Fruit fly (Drosophila melanogaster) whole organism, embryonic: Measurements from ENCODE around the gene Alg2.

Source experiments
- Antp ChIP-seq: fragments of 200-800 bp; sonication (Bioruptor generic); optimal IDR thresholded peaks from 3 replicates; lab custom pipeline; 2016; ENCODE audit warnings: missing biosample characterization, missing genetic modification characterization
- Asciz ChIP-seq: fragments of 200-800 bp; sonication (Bioruptor generic); optimal IDR thresholded peaks from 2 replicates; lab custom pipeline; 2017; ENCODE audit warnings: missing biosample characterization, mild to moderate bottlenecking, missing genetic modification characterization, missing genetic modification reagents
- B-H1 ChIP-seq: fragments of 200-800 bp; sonication (Bioruptor generic); IDR thresholded peaks from 3 replicates; pipeline ENCODE4 v1.3.6; 2022; ENCODE audit warnings: missing biosample characterization, missing genetic modification characterization
- Blimp-1 ChIP-seq: fragments of 200-800 bp; sonication (Bioruptor generic); optimal IDR thresholded peaks from 3 replicates; lab custom pipeline; 2018; ENCODE audit warnings: missing biosample characterization, missing genetic modification characterization, mild to moderate bottlenecking, moderate library complexity, missing genetic modification reagents
- Bteb2 ChIP-seq: fragments of 200-800 bp; sonication (Bioruptor generic); optimal IDR thresholded peaks from 2 replicates; lab custom pipeline; 2016; ENCODE audit warnings: missing biosample characterization, missing genetic modification characterization
- CG10321 ChIP-seq: fragments of 200-800 bp; sonication (Bioruptor generic); IDR thresholded peaks from 2 replicates; pipeline ENCODE4 v1.3.6; 2022; ENCODE audit warnings: missing biosample characterization, missing genetic modification characterization
- CG10959 ChIP-seq: fragments of 200-800 bp; sonication (Bioruptor generic); IDR thresholded peaks from 2 replicates; pipeline ENCODE4 v1.3.6; 2022; ENCODE audit warnings: missing biosample characterization, missing genetic modification characterization
- CG10979 ChIP-seq: fragments of 200-800 bp; sonication (Bioruptor generic); optimal IDR thresholded peaks from 2 replicates; lab custom pipeline; 2018; ENCODE audit warnings: missing biosample characterization, mild to moderate bottlenecking, missing genetic modification characterization, moderate library complexity
- CG11247 ChIP-seq: fragments of 200-800 bp; sonication (Bioruptor generic); IDR thresholded peaks from 2 replicates; pipeline ENCODE4 v1.3.6; 2022; ENCODE audit warnings: missing biosample characterization, missing genetic modification characterization
- CG12769 ChIP-seq: fragments of 200-800 bp; sonication (Bioruptor generic); optimal IDR thresholded peaks from 2 replicates; lab custom pipeline; 2019; ENCODE audit warnings: missing biosample characterization, mild to moderate bottlenecking, missing genetic modification characterization, moderate library complexity
- CG1529 ChIP-seq: fragments of 200-800 bp; sonication (Bioruptor generic); optimal IDR thresholded peaks from 3 replicates; lab custom pipeline; 2018; ENCODE audit warnings: missing biosample characterization, missing genetic modification characterization
- CG1647 ChIP-seq: fragments of 200-800 bp; sonication (Bioruptor generic); optimal IDR thresholded peaks from 3 replicates; lab custom pipeline; 2016; ENCODE audit warnings: missing biosample characterization, missing genetic modification characterization
- CG17359 ChIP-seq: fragments of 200-800 bp; sonication (Bioruptor generic); optimal IDR thresholded peaks from 3 replicates; lab custom pipeline; 2018; ENCODE audit warnings: missing biosample characterization, mild to moderate bottlenecking, missing genetic modification characterization, moderate library complexity
- CG17568 ChIP-seq: fragments of 200-800 bp; sonication (Bioruptor generic); optimal IDR thresholded peaks from 2 replicates; lab custom pipeline; 2018; ENCODE audit warnings: missing biosample characterization, mild to moderate bottlenecking, missing genetic modification characterization, moderate library complexity
- CG18476 ChIP-seq: fragments of 200-800 bp; sonication (Bioruptor generic); optimal IDR thresholded peaks from 2 replicates; lab custom pipeline; 2016; ENCODE audit warnings: missing biosample characterization, mild to moderate bottlenecking, missing genetic modification characterization
- CG2129 ChIP-seq: fragments of 200-800 bp; sonication (Bioruptor generic); IDR thresholded peaks from 2 replicates; pipeline ENCODE4 v1.3.6; 2022; ENCODE audit warnings: missing biosample characterization, missing genetic modification characterization; ENCODE audit not compliant: partially characterized antibody
- CG2199 ChIP-seq: fragments of 200-800 bp; sonication (Bioruptor generic); IDR thresholded peaks from 3 replicates; pipeline ENCODE4 v1.3.6; 2022; ENCODE audit warnings: missing biosample characterization, missing genetic modification characterization
- CG32772 ChIP-seq: fragments of 200-800 bp; sonication (Bioruptor generic); IDR thresholded peaks from 2 replicates; pipeline ENCODE4 v1.3.6; 2022; ENCODE audit warnings: missing biosample characterization, missing genetic modification characterization
- CG6689 ChIP-seq: fragments of 200-800 bp; sonication (Bioruptor generic); IDR thresholded peaks from 2 replicates; pipeline ENCODE4 v1.3.6; 2022; ENCODE audit warnings: missing biosample characterization, missing genetic modification characterization
- CG7556 ChIP-seq: fragments of 200-800 bp; sonication (Bioruptor generic); optimal IDR thresholded peaks from 2 replicates; lab custom pipeline; 2017; ENCODE audit warnings: missing biosample characterization, mild to moderate bottlenecking, missing genetic modification characterization
- CG7987 ChIP-seq: fragments of 200-800 bp; sonication (Bioruptor generic); optimal IDR thresholded peaks from 2 replicates; lab custom pipeline; 2018; ENCODE audit warnings: missing biosample characterization, mild to moderate bottlenecking, missing genetic modification characterization, moderate library complexity
- D ChIP-seq, 2 experiments: fragments of 200-800 bp in 1 of 2; fragments of >200 bp in 1 of 2; sonication (Bioruptor generic) in 1 of 2; optimal IDR thresholded peaks; 2 replicates in 1 of 2; 3 replicates in 1 of 2; lab custom pipeline; 2017; ENCODE audit warnings: mild to moderate bottlenecking in 1 of 2, missing biosample characterization in 1 of 2, missing genetic modification characterization in 1 of 2, missing genetic modification reagents in 1 of 2
- Dad ChIP-seq: fragments of 200-800 bp; sonication (Bioruptor generic); optimal IDR thresholded peaks from 3 replicates; lab custom pipeline; 2016; ENCODE audit warnings: missing biosample characterization, missing genetic modification characterization
- E2f2 ChIP-seq: fragments of 200-800 bp; sonication (Bioruptor generic); IDR thresholded peaks from 2 replicates; pipeline ENCODE4 v1.3.6; 2022; ENCODE audit warnings: missing biosample characterization, missing genetic modification characterization
- Gug ChIP-seq: fragments of 200-800 bp; sonication (Bioruptor generic); IDR thresholded peaks from 4 replicates; pipeline ENCODE4 v1.3.6; 2022; ENCODE audit warnings: missing biosample characterization, missing genetic modification characterization
- Hsf ChIP-seq: fragments of 200-800 bp; sonication (Bioruptor generic); optimal IDR thresholded peaks from 3 replicates; lab custom pipeline; 2016; ENCODE audit warnings: missing biosample characterization, missing genetic modification characterization
- Mad ChIP-seq: fragments of 200-800 bp; sonication (Bioruptor generic); optimal IDR thresholded peaks from 2 replicates; lab custom pipeline; 2016; ENCODE audit warnings: missing biosample characterization, missing genetic modification characterization
- Sry-δ ChIP-seq: fragments of 200-800 bp; sonication (Bioruptor generic); optimal IDR thresholded peaks from 2 replicates; lab custom pipeline; 2016; ENCODE audit warnings: missing biosample characterization, missing genetic modification characterization
- abd-A ChIP-seq: fragments of 200-800 bp; sonication (Bioruptor generic); optimal IDR thresholded peaks from 3 replicates; lab custom pipeline; 2019; ENCODE audit warnings: missing biosample characterization, mild to moderate bottlenecking, missing genetic modification characterization, moderate library complexity
- ac ChIP-seq: fragments of 200-800 bp; sonication (Bioruptor generic); optimal IDR thresholded peaks from 3 replicates; lab custom pipeline; 2017; ENCODE audit warnings: missing biosample characterization, mild to moderate bottlenecking, missing genetic modification characterization
- ara ChIP-seq: fragments of 200-800 bp; sonication (Bioruptor generic); IDR thresholded peaks from 2 replicates; pipeline ENCODE4 v1.3.6; 2022; ENCODE audit warnings: missing biosample characterization, missing genetic modification characterization
- bbx ChIP-seq: fragments of 200-800 bp; sonication (Bioruptor generic); IDR thresholded peaks from 2 replicates; pipeline ENCODE4 v1.3.6; 2022; ENCODE audit warnings: missing biosample characterization, missing genetic modification characterization; ENCODE audit not compliant: partially characterized antibody
- br ChIP-seq: fragments of >200 bp; optimal IDR thresholded peaks from 2 replicates; lab custom pipeline; 2017
- bsh ChIP-seq, 2 experiments: fragments of 200-800 bp; sonication (Bioruptor generic); optimal IDR thresholded peaks; 2 replicates each; lab custom pipeline; 2017 to 2018; ENCODE audit warnings: mild to moderate bottlenecking in 2 of 2, missing biosample characterization in 2 of 2, missing genetic modification characterization in 2 of 2, moderate library complexity in 1 of 2
- btn ChIP-seq: fragments of 200-800 bp; sonication (Bioruptor generic); optimal IDR thresholded peaks from 2 replicates; lab custom pipeline; 2016; ENCODE audit warnings: missing biosample characterization, missing genetic modification characterization
- caup ChIP-seq: fragments of 200-800 bp; sonication (Bioruptor generic); optimal IDR thresholded peaks from 3 replicates; lab custom pipeline; 2017; ENCODE audit warnings: missing biosample characterization, mild to moderate bottlenecking, missing genetic modification characterization, moderate library complexity; ENCODE audit not compliant: severe bottlenecking
- dm ChIP-seq: fragments of 200-800 bp; sonication (Bioruptor generic); optimal IDR thresholded peaks from 3 replicates; lab custom pipeline; 2016; ENCODE audit warnings: missing biosample characterization, missing genetic modification characterization
- dysf ChIP-seq: fragments of 200-800 bp; sonication (Bioruptor generic); IDR thresholded peaks from 3 replicates; pipeline ENCODE4 v1.3.6; 2022; ENCODE audit warnings: missing biosample characterization, missing genetic modification characterization
- gfzf ChIP-seq: fragments of 200-800 bp; sonication (Bioruptor generic); optimal IDR thresholded peaks from 2 replicates; lab custom pipeline; 2016; ENCODE audit warnings: missing biosample characterization, mild to moderate bottlenecking, missing genetic modification characterization, moderate library complexity
- hb ChIP-seq: fragments of 200-800 bp; sonication (Bioruptor generic); IDR thresholded peaks from 3 replicates; pipeline ENCODE4 v1.3.6; 2022; ENCODE audit warnings: missing biosample characterization, missing genetic modification characterization; ENCODE audit not compliant: partially characterized antibody
- ind ChIP-seq: fragments of 200-800 bp; sonication (Bioruptor generic); optimal IDR thresholded peaks from 3 replicates; lab custom pipeline; 2016; ENCODE audit warnings: missing biosample characterization, missing genetic modification characterization
- lov ChIP-seq, 2 experiments: fragments of 200-800 bp in 1 of 2; fragments of >200 bp in 1 of 2; sonication (Bioruptor generic) in 1 of 2; IDR thresholded peaks in 1 of 2; optimal IDR thresholded peaks in 1 of 2; 2 replicates in 1 of 2; 3 replicates in 1 of 2; pipeline versions ENCODE4 v1.3.6 to Lab custom; 2017 to 2022; ENCODE audit warnings: missing biosample characterization in 1 of 2, missing genetic modification characterization in 1 of 2
- mam ChIP-seq: fragments of 200-800 bp; sonication (Bioruptor generic); optimal IDR thresholded peaks from 3 replicates; lab custom pipeline; 2016; ENCODE audit warnings: missing biosample characterization, missing genetic modification characterization
- p53 ChIP-seq: fragments of 200-800 bp; sonication (Bioruptor generic); optimal IDR thresholded peaks from 2 replicates; lab custom pipeline; 2016; ENCODE audit warnings: missing biosample characterization, missing genetic modification characterization
- sim ChIP-seq: fragments of 200-800 bp; sonication (Bioruptor generic); IDR thresholded peaks from 2 replicates; pipeline ENCODE4 v1.3.6; 2022; ENCODE audit warnings: missing biosample characterization, missing genetic modification characterization
- stwl ChIP-seq: fragments of 200-800 bp; sonication (Bioruptor generic); optimal IDR thresholded peaks from 3 replicates; lab custom pipeline; 2018; ENCODE audit warnings: missing biosample characterization, mild to moderate bottlenecking, missing genetic modification characterization, moderate library complexity
- ttk ChIP-seq: fragments of 200-800 bp; sonication (Bioruptor generic); IDR thresholded peaks from 2 replicates; pipeline ENCODE4 v2.1.2; 2022; ENCODE audit warnings: missing biosample characterization, missing genetic modification characterization
- usp ChIP-seq: fragments of >200 bp; optimal IDR thresholded peaks from 2 replicates; lab custom pipeline; 2017; ENCODE audit warnings: missing biosample characterization, missing genetic modification characterization
- wor ChIP-seq: fragments of 200-800 bp; sonication (Bioruptor generic); IDR thresholded peaks from 2 replicates; pipeline ENCODE4 v1.3.6; 2022; ENCODE audit warnings: missing biosample characterization, missing genetic modification characterization
- zf30C ChIP-seq: fragments of 200-800 bp; sonication (Bioruptor generic); optimal IDR thresholded peaks from 3 replicates; lab custom pipeline; 2018; ENCODE audit warnings: missing biosample characterization, mild to moderate bottlenecking, missing genetic modification characterization

Alg2 gene

dm6 chr3L:3096073-3096725, 47.4 kb upstream of the Alg2 start (continued):
- TF ChIP-seq D (optimal IDR thresholded peaks at IDR 0.05; lab: Kevin White, UChicago) (no peak), D (GFP tag; optimal IDR thresholded peaks at IDR 0.05; lab: Kevin White, UChicago) (no peak), bsh (GFP tag; optimal IDR thresholded peaks at IDR 0.05; lab: Kevin White, UChicago) (peak in 1 of 2 experiments; percentile 8), CG10979 (tag; lab: Kevin White, UChicago) (no peak), zf30C (GFP tag; lab: Kevin White, UChicago) (no peak), CG32772 (GFP tag; lab: Robert Waterston, UW) (no peak), sim (no peak), caup (GFP tag; lab: Kevin White, UChicago) (no peak), hb (peak; percentile 87), CG10959 (GFP tag; lab: Robert Waterston, UW) (peak; percentile 87), CG1647 (no peak), E2f2 (GFP tag; lab: Robert Waterston, UW) (peak; percentile 20; the same call in 1 of the 2 replicates), Asciz (GFP tag; lab: Kevin White, UChicago) (no peak), Gug (GFP tag; lab: Robert Waterston, UW) (no peak), ttk (GFP tag; lab: Robert Waterston, UW) (no peak), CG11247 (GFP tag; lab: Robert Waterston, UW) (no peak), CG2199 (no peak), CG12769 (tag; lab: Kevin White, UChicago) (peak; percentile 3), gfzf (GFP tag; lab: Kevin White, UChicago) (no peak), abd-A (tag; lab: Kevin White, UChicago) (no peak), br (lab: Kevin White, UChicago) (no peak), lov (optimal IDR thresholded peaks at IDR 0.05; lab: Kevin White, UChicago) (no peak), lov (GFP tag; IDR thresholded peaks at IDR 0.05; lab: Robert Waterston, UW) (no peak), mam (GFP tag; lab: Kevin White, UChicago) (peak; percentile 9), CG1529 (GFP tag; lab: Kevin White, UChicago) (no peak), ara (GFP tag; lab: Robert Waterston, UW) (no peak), CG17359 (tag; lab: Kevin White, UChicago) (peak; percentile 2), CG10321 (GFP tag; lab: Robert Waterston, UW) (no peak), CG17568 (no peak), Hsf (GFP tag; lab: Kevin White, UChicago) (no peak), ind (GFP tag; lab: Kevin White, UChicago) (peak; percentile 11), CG6689 (GFP tag; lab: Robert Waterston, UW) (no peak), Antp (GFP tag; lab: Kevin White, UChicago) (no peak), Sry-δ (no peak), Dad (GFP tag; lab: Kevin White, UChicago) (no peak), stwl (tag; lab: Kevin White, UChicago) (no peak), Bteb2 (GFP tag; lab: Kevin White, UChicago) (no peak), CG7556 (GFP tag; lab: Kevin White, UChicago) (peak; percentile 24), dm (GFP tag; lab: Kevin White, UChicago) (no peak), CG2129 (GFP tag; lab: Robert Waterston, UW) (peak; percentile 38; the same call in 1 of the 2 replicates), ac (GFP tag; lab: Kevin White, UChicago) (no peak), CG18476 (GFP tag; lab: Kevin White, UChicago) (no peak), wor (no peak), Mad (GFP tag; lab: Kevin White, UChicago) (no peak), btn (no peak), bbx (GFP tag; lab: Robert Waterston, UW) (peak; percentile 91), Blimp-1 (GFP tag; lab: Kevin White, UChicago) (no peak), B-H1 (GFP tag; lab: Robert Waterston, UW) (no peak), usp (GFP tag; lab: Kevin White, UChicago) (no peak), dysf (GFP tag; lab: Robert Waterston, UW) (peak; percentile 35; the same call in 1 of the 3 replicates), CG7987 (GFP tag; lab: Kevin White, UChicago) (no peak), p53 (no peak)
